Fruit fly (Drosophila melanogaster): ENCODE measurements around the gene CG33784.

The CG33784 gene

dm6 chr3R:10084914-10085313 lies 17.2 kb downstream of the CG33784 start (continued):
- TF ChIP-seq Sox15 (GFP tag; optimal IDR thresholded peaks at IDR 0.05) (peak; percentile 49), eg (GFP tag; IDR thresholded peaks at IDR 0.05) (peak; percentile 70), cyc (GFP tag; optimal IDR thresholded peaks at IDR 0.05) (peak; percentile 85), CG8632 (GFP tag; optimal IDR thresholded peaks at IDR 0.05) (peak; percentile 58), net (GFP tag; optimal IDR thresholded peaks at IDR 0.05) (peak; percentile 57), ss (GFP tag; optimal IDR thresholded peaks at IDR 0.05) (no peak), Gug (GFP tag; IDR thresholded peaks at IDR 0.05) (no peak), CG6276 (GFP tag; optimal IDR thresholded peaks at IDR 0.05) (no peak), CG4318 (GFP tag; optimal IDR thresholded peaks at IDR 0.05) (no peak), CG31627 (GFP tag; optimal IDR thresholded peaks at IDR 0.05) (peak; percentile 92), vri (GFP tag; optimal IDR thresholded peaks at IDR 0.05) (peak; percentile 92), Eip78C (GFP tag) (peak; percentile 80), svp (GFP tag) (peak; percentile 86), CG6808 (GFP tag; optimal IDR thresholded peaks at IDR 0.05) (peak; percentile 12), CG9139 (GFP tag; optimal IDR thresholded peaks at IDR 0.05) (no peak), achi (GFP tag; optimal IDR thresholded peaks at IDR 0.05) (peak; percentile 56), spab (GFP tag; optimal IDR thresholded peaks at IDR 0.05) (peak; percentile 13), CG16779 (tag; optimal IDR thresholded peaks at IDR 0.05) (no peak), CG34406 (GFP tag; optimal IDR thresholded peaks at IDR 0.05) (peak; percentile 67), CG11902 (GFP tag; optimal IDR thresholded peaks at IDR 0.05) (peak; percentile 43), CG3919 (GFP tag; optimal IDR thresholded peaks at IDR 0.05) (peak; percentile 34), lz (GFP tag; optimal IDR thresholded peaks at IDR 0.05) (peak; percentile 88), fd59A (GFP tag; optimal IDR thresholded peaks at IDR 0.05) (peak; percentile 23), CG6163 (GFP tag; IDR thresholded peaks at IDR 0.05) (peak; percentile 81), fd85E (GFP tag; optimal IDR thresholded peaks at IDR 0.05) (no peak), acj6 (GFP tag; optimal IDR thresholded peaks at IDR 0.05) (peak; percentile 63), topi (GFP tag; optimal IDR thresholded peaks at IDR 0.05) (peak; percentile 82), Hr4 (GFP tag; optimal IDR thresholded peaks at IDR 0.05) (peak; percentile 11), pdm3 (GFP tag; optimal IDR thresholded peaks at IDR 0.05) (peak; percentile 67), fkh (GFP tag; optimal IDR thresholded peaks at IDR 0.05) (peak; percentile 22), CG8319 (GFP tag; optimal IDR thresholded peaks at IDR 0.05) (peak; percentile 33), Lpt (GFP tag; optimal IDR thresholded peaks at IDR 0.05) (no peak), CG10631 (GFP tag; optimal IDR thresholded peaks at IDR 0.05) (peak; percentile 46), Smox (GFP tag; optimal IDR thresholded peaks at IDR 0.05) (peak; percentile 86), salr (GFP tag; optimal IDR thresholded peaks at IDR 0.05) (peak; percentile 22 to 26), Ets21C (GFP tag; optimal IDR thresholded peaks at IDR 0.05) (peak; percentile 88), Hr39 (GFP tag; optimal IDR thresholded peaks at IDR 0.05) (peak; percentile 91), CG1621 (tag; optimal IDR thresholded peaks at IDR 0.05) (peak; percentile 36), CG7368 (GFP tag; optimal IDR thresholded peaks at IDR 0.05) (peak; percentile 34)

DNA sequence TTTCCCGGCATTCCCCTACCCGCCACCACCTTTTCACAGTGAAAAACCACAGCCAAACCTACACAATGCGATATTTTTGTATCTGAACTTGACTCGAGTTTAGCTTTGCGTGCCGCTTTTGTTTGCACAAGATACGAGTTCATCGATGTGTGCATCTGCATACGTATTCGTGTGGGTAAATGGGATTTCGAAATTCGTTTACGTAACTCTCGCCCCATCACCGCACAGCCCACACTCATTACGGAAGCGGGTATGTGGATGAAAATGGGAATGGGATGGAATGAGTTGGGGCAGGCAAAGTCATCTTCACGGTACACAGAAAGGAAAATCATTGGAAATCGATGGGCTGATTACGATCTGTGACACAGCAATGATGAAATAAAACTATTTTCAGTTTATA lies 18.5 kb downstream of the CG33784 start:
- TF ChIP-seq ss (GFP tag; optimal IDR thresholded peaks at IDR 0.05), result peak in 1 of 2 experiments; percentile 18
- no peak for TF ChIP-seq OdsH (GFP tag; optimal IDR thresholded peaks at IDR 0.05)
- TF ChIP-seq CG8119 (GFP tag; IDR thresholded peaks at IDR 0.05), result no peak
- no peak for TF ChIP-seq Eip78C (GFP tag)
- no peak for TF ChIP-seq CG6276 (GFP tag; optimal IDR thresholded peaks at IDR 0.05)
- no peak for TF ChIP-seq Blimp-1 (GFP tag; optimal IDR thresholded peaks at IDR 0.05)
- no peak for TF ChIP-seq Hr4 (GFP tag; optimal IDR thresholded peaks at IDR 0.05)
- no peak for TF ChIP-seq svp (GFP tag)
- TF ChIP-seq Hr38 (GFP tag; optimal IDR thresholded peaks at IDR 0.05), result no peak
- TF ChIP-seq vri (GFP tag; optimal IDR thresholded peaks at IDR 0.05), result peak; percentile 66
- no peak for TF ChIP-seq Eip93F (GFP tag; optimal IDR thresholded peaks at IDR 0.05)
- TF ChIP-seq acj6 (GFP tag; optimal IDR thresholded peaks at IDR 0.05), result no peak

All from whole organism, prepupa.